Worm (Caenorhabditis elegans): Measurements from ENCODE around the gene nduv-2.

Gene nduv-2

ce11 chrV:13656346-13657254 lies 31.2 kb upstream of the nduv-2 start (continued):
- TF ChIP-seq lir-1 (GFP tag; conservative IDR thresholded peaks at IDR 0.05) (no peak), hlh-12 (tag; optimal IDR thresholded peaks at IDR 0.05) (no peak), rpc-1 (optimal IDR thresholded peaks at IDR 0.05) (no peak), rpc-1 (tag; optimal IDR thresholded peaks at IDR 0.05) (no peak), rec-8 (tag; optimal IDR thresholded peaks at IDR 0.05) (no peak), ztf-26 (tag; optimal IDR thresholded peaks at IDR 0.05) (peak; percentile 84), Y56A3A.18 (GFP tag; IDR thresholded peaks at IDR 0.05) (peak; percentile 70; the same call in 1 of the 2 replicates), nhr-90 (tag; optimal IDR thresholded peaks at IDR 0.05) (peak; percentile 82), ztf-22 (GFP tag; optimal IDR thresholded peaks at IDR 0.05) (peak; percentile 43), unc-62 (GFP tag; optimal IDR thresholded peaks at IDR 0.05) (peak; percentile 35), akir-1 (GFP tag; optimal IDR thresholded peaks at IDR 0.05) (peak; percentile 45), ets-4 (GFP tag; optimal IDR thresholded peaks at IDR 0.05) (peak; percentile 51), repo-1 (tag; optimal IDR thresholded peaks at IDR 0.05) (no peak), nfyb-1 (GFP tag; IDR thresholded peaks at IDR 0.05) (peak; percentile 71; the same call in 1 of the 2 replicates), B0019.2 (GFP tag; conservative IDR thresholded peaks at IDR 0.05) (no peak), egl-18 (GFP tag; IDR thresholded peaks at IDR 0.05) (no peak), egrh-3 (GFP tag; IDR thresholded peaks at IDR 0.05) (no peak), B0035.1 (tag; optimal IDR thresholded peaks at IDR 0.05) (no peak), F22D6.2 (tag; optimal IDR thresholded peaks at IDR 0.05) (peak; percentile 56), attf-3 (GFP tag; conservative IDR thresholded peaks at IDR 0.05) (no peak), lin-54 (GFP tag; optimal IDR thresholded peaks at IDR 0.05) (no peak), hrde-1 (tag; optimal IDR thresholded peaks at IDR 0.05; ENCODE audit: borderline replicate concordance) (no peak), somi-1 (GFP tag; optimal IDR thresholded peaks at IDR 0.05) (peak; percentile 48), mes-4 (tag; optimal IDR thresholded peaks at IDR 0.05) (no peak), sdz-38 (tag; optimal IDR thresholded peaks at IDR 0.05) (no peak), F55B11.4 (tag; optimal IDR thresholded peaks at IDR 0.05; ENCODE audit: borderline replicate concordance, insufficient read depth) (no peak), pha-4 (tag; optimal IDR thresholded peaks at IDR 0.05) (no peak), ztf-18 (tag; optimal IDR thresholded peaks at IDR 0.05) (no peak), pbrm-1 (GFP tag; IDR thresholded peaks at IDR 0.05) (0 out of 2 replicates have a peak, but pooled peaks have one; percentile 24), tbp1 (GFP tag; optimal IDR thresholded peaks at IDR 0.05) (peak; percentile 59), lag-1 (GFP tag; IDR thresholded peaks at IDR 0.05) (no peak), snpc-3.4 (tag; optimal IDR thresholded peaks at IDR 0.05) (no peak), madf-3 (GFP tag; IDR thresholded peaks at IDR 0.05) (peak; percentile 76; the same call in 1 of the 2 replicates), die-1 (tag; optimal IDR thresholded peaks at IDR 0.05) (peak; percentile 29), ceh-100 (GFP tag; IDR thresholded peaks at IDR 0.05) (no peak), lsy-27 (tag; optimal IDR thresholded peaks at IDR 0.05; ENCODE audit: borderline replicate concordance, insufficient read depth) (no peak), bed-2 (GFP tag; IDR thresholded peaks at IDR 0.05) (no peak), lin-40 (tag; optimal IDR thresholded peaks at IDR 0.05) (peak; percentile 52), F57A8.1 (GFP tag; optimal IDR thresholded peaks at IDR 0.05) (no peak), hlh-26 (GFP tag; conservative IDR thresholded peaks at IDR 0.05) (0 out of 2 replicates have a peak, but pooled peaks have one; percentile 71), ceh-91 (GFP tag; IDR thresholded peaks at IDR 0.05) (no peak), mcd-1 (GFP tag; IDR thresholded peaks at IDR 0.05) (peak; percentile 44; the same call in 1 of the 2 replicates), aptf-3 (GFP tag; IDR thresholded peaks at IDR 0.05) (no peak)

Measured in whole organism, young adult.